Fruit fly (Drosophila melanogaster) whole organism, prepupa: Measurements from ENCODE around the gene UBL3.

Source experiments
- CG11762 ChIP-seq: fragments of 200-800 bp; sonication (Bioruptor generic); optimal IDR thresholded peaks from 3 replicates; lab custom pipeline; 2016; ENCODE audit warnings: missing biosample characterization, missing genetic modification characterization; ENCODE audit not compliant: insufficient read depth
- CG16779 ChIP-seq: fragments of 200-800 bp; sonication (Bioruptor generic); optimal IDR thresholded peaks from 3 replicates; lab custom pipeline; 2017; ENCODE audit warnings: missing biosample characterization, mild to moderate bottlenecking, missing genetic modification characterization
- CG3032 ChIP-seq: fragments of 200-800 bp; optimal IDR thresholded peaks from 2 replicates; lab custom pipeline; 2019; ENCODE audit warnings: missing biosample characterization, mild to moderate bottlenecking, missing genetic modification characterization, moderate library complexity
- CG8319 ChIP-seq: fragments of 200-800 bp; sonication (Bioruptor generic); optimal IDR thresholded peaks from 3 replicates; lab custom pipeline; 2016; ENCODE audit warnings: missing biosample characterization, missing genetic modification characterization
- Eip93F ChIP-seq: fragments of 200-800 bp; sonication (Bioruptor generic); optimal IDR thresholded peaks from 2 replicates; lab custom pipeline; 2016; ENCODE audit warnings: missing biosample characterization, mild to moderate bottlenecking, missing genetic modification characterization
- Smox ChIP-seq: fragments of 200-800 bp; sonication (Bioruptor generic); optimal IDR thresholded peaks from 3 replicates; lab custom pipeline; 2016; ENCODE audit warnings: missing biosample characterization, missing genetic modification characterization
- cyc ChIP-seq: fragments of 200-800 bp; sonication (Bioruptor generic); optimal IDR thresholded peaks from 3 replicates; lab custom pipeline; 2016; ENCODE audit warnings: missing biosample characterization, missing genetic modification characterization
- net ChIP-seq: fragments of 200-800 bp; sonication (Bioruptor generic); optimal IDR thresholded peaks from 3 replicates; lab custom pipeline; 2016; ENCODE audit warnings: missing biosample characterization, missing genetic modification characterization
- pdm3 ChIP-seq: fragments of 200-800 bp; sonication (Bioruptor generic); optimal IDR thresholded peaks from 3 replicates; lab custom pipeline; 2016; ENCODE audit warnings: missing biosample characterization, missing genetic modification characterization
- salr ChIP-seq, 2 experiments: fragments of 200-800 bp; sonication (Bioruptor generic); optimal IDR thresholded peaks; 3 replicates each; lab custom pipeline; 2016 to 2018; ENCODE audit warnings: missing biosample characterization in 2 of 2, missing genetic modification characterization in 2 of 2, mild to moderate bottlenecking in 1 of 2
- spab ChIP-seq: fragments of 200-800 bp; sonication (Bioruptor generic); optimal IDR thresholded peaks from 2 replicates; lab custom pipeline; 2017; ENCODE audit warnings: missing biosample characterization, mild to moderate bottlenecking, missing genetic modification characterization, missing genetic modification reagents

DNA sequence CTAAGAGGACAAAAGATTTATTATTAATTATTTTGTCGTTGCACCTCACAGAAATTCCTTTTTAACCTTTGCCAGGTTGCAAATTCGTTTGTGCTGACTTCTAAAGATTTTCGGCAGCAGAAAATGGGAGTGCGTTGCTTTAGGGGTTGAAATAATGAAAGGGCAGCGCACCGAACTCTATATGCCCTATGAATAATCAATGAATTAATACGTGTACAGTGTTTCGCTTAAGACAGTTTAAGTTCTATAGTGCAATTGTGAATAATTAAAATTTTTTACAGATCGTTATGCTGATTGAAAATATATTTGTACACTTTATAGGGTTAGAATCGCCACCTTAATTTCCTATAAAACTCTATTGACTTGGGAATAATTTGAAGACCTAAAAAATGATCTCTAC lies 36.8 kb downstream of the UBL3 start:
- no peak for TF ChIP-seq pdm3 (GFP tag; lab: Kevin White, UChicago)
- TF ChIP-seq salr (GFP tag; optimal IDR thresholded peaks at IDR 0.05; lab: Kevin White, UChicago), result no peak
- no peak for TF ChIP-seq CG8319
- TF ChIP-seq CG16779 (tag; lab: Kevin White, UChicago), result no peak
- TF ChIP-seq cyc (GFP tag; lab: Kevin White, UChicago), result no peak
- no peak for TF ChIP-seq Eip93F (GFP tag; lab: Kevin White, UChicago)
- TF ChIP-seq spab, result no peak
- TF ChIP-seq CG3032 (tag; lab: Kevin White, UChicago), result no peak
- TF ChIP-seq Smox (GFP tag; lab: Kevin White, UChicago), result no peak
- no peak for TF ChIP-seq CG11762
- no peak for TF ChIP-seq net (GFP tag; lab: Kevin White, UChicago)
